Worm (Caenorhabditis elegans) whole organism, midembryonic: ENCODE measurements around the gene T20G5.9.

Experiments
- T22C8.4 ChIP-seq: fragments of 200-800 bp; sonication (Bioruptor generic); IDR thresholded peaks from 2 replicates; pipeline ENCODE4 v1.3.6; 2022; ENCODE audit warnings: missing genetic modification characterization, missing compliant biosample characterization
- cog-1 ChIP-seq: sonication (generic microtip); optimal IDR thresholded peaks from 2 replicates; lab custom pipeline; 2016; ENCODE audit warnings: missing genetic modification characterization, missing compliant biosample characterization
- flt-1 ChIP-seq: fragments of 200-800 bp; sonication (Bioruptor generic); IDR thresholded peaks from 2 replicates; pipeline ENCODE4 v1.3.6; 2022; ENCODE audit warnings: missing genetic modification characterization, missing compliant biosample characterization
- klf-2 ChIP-seq: fragments of 200-800 bp; sonication (Bioruptor generic); conservative IDR thresholded peaks from 2 replicates; pipeline ENCODE4 v1.3.6; 2022; ENCODE audit warnings: missing genetic modification reagents, missing genetic modification characterization, missing compliant biosample characterization
- med-1 ChIP-seq: sonication (generic microtip); optimal IDR thresholded peaks from 2 replicates; lab custom pipeline; 2017; ENCODE audit warnings: missing genetic modification characterization, mild to moderate bottlenecking, missing compliant biosample characterization, antibody characterized with exemption, missing genetic modification reagents; ENCODE audit not compliant: insufficient read depth
- ref-1 ChIP-seq: fragments of 200-800 bp; sonication (Bioruptor generic); conservative IDR thresholded peaks from 2 replicates; pipeline ENCODE4 v1.3.6; 2022; ENCODE audit warnings: missing genetic modification reagents, missing genetic modification characterization, missing compliant biosample characterization
- tab-1 ChIP-seq: fragments of 200-800 bp; sonication (Bioruptor generic); IDR thresholded peaks from 2 replicates; pipeline ENCODE4 v1.3.6; 2022; ENCODE audit warnings: missing genetic modification characterization, missing compliant biosample characterization
- ztf-23 ChIP-seq: fragments of 200-800 bp; sonication (Bioruptor generic); IDR thresholded peaks from 2 replicates; pipeline ENCODE4 v1.3.6; 2022; ENCODE audit warnings: missing genetic modification reagents, missing genetic modification characterization, missing compliant biosample characterization
- ztf-29 ChIP-seq: fragments of 200-800 bp; sonication (Bioruptor generic); IDR thresholded peaks from 2 replicates; pipeline ENCODE4 v1.3.6; 2022; ENCODE audit warnings: missing genetic modification reagents, missing genetic modification characterization, missing compliant biosample characterization

ce11 chrIII:10236291-10236871, 26.7 kb downstream of the T20G5.9 start:
- no peak for TF ChIP-seq ztf-29 (GFP tag; lab: Robert Waterston, UW)
- no peak for TF ChIP-seq flt-1
- no peak for TF ChIP-seq cog-1 (tag; lab: Kevin White, UChicago)
- TF ChIP-seq ztf-23 (GFP tag; lab: Robert Waterston, UW), result no peak
- TF ChIP-seq T22C8.4 (GFP tag; lab: Robert Waterston, UW), result no peak
- no peak for TF ChIP-seq tab-1 (GFP tag; lab: Robert Waterston, UW)
- TF ChIP-seq med-1 (GFP tag; lab: Kevin White, UChicago), result no peak
- TF ChIP-seq ref-1, result no peak
- TF ChIP-seq klf-2, result no peak
